Fruit fly (Drosophila melanogaster): ENCODE data around the gene rtet.

The rtet gene

dm6 chr3R:21073141-21073540 lies 35.1 kb upstream of the rtet start, which contains the start of gene r-l (continued):
- TF ChIP-seq YL-1 (GFP tag; optimal IDR thresholded peaks at IDR 0.05): peak; percentile 59
- TF ChIP-seq CG8944 (GFP tag; optimal IDR thresholded peaks at IDR 0.05): peak; percentile 8
- TF ChIP-seq Dll (GFP tag; IDR thresholded peaks at IDR 0.05; ENCODE audit: partially characterized antibody): 0 out of 4 replicates have a peak, but pooled peaks have one; percentile 12
- peak; percentile 98 for TF ChIP-seq gfzf (GFP tag; optimal IDR thresholded peaks at IDR 0.05)
- TF ChIP-seq dm (GFP tag; optimal IDR thresholded peaks at IDR 0.05): peak; percentile 92
- no peak for TF ChIP-seq ato (GFP tag; IDR thresholded peaks at IDR 0.05; ENCODE audit: partially characterized antibody)
- TF ChIP-seq CoRest (tag; optimal IDR thresholded peaks at IDR 0.05): peak; percentile 45
- TF ChIP-seq chinmo (GFP tag; IDR thresholded peaks at IDR 0.05; ENCODE audit: partially characterized antibody): 0 out of 4 replicates have a peak, but pooled peaks have one; percentile 65
- peak; percentile 54 for TF ChIP-seq stwl (tag; optimal IDR thresholded peaks at IDR 0.05)
- no peak for TF ChIP-seq CkIIα-i1 (GFP tag; IDR thresholded peaks at IDR 0.05)
- TF ChIP-seq CG15601 (tag; optimal IDR thresholded peaks at IDR 0.05): peak; percentile 27
- peak; percentile 98 for TF ChIP-seq Elba2 (GFP tag; optimal IDR thresholded peaks at IDR 0.05)
- TF ChIP-seq CG12391 (tag; optimal IDR thresholded peaks at IDR 0.05): peak; percentile 18
- peak; percentile 61 for TF ChIP-seq Sin3A (optimal IDR thresholded peaks at IDR 0.05)
- peak; percentile 100 for TF ChIP-seq Dp (GFP tag; optimal IDR thresholded peaks at IDR 0.05)
- TF ChIP-seq sd (tag; optimal IDR thresholded peaks at IDR 0.05): peak; percentile 20
- peak; percentile 72 for TF ChIP-seq HmgD (GFP tag; optimal IDR thresholded peaks at IDR 0.05)
- peak; percentile 31 for TF ChIP-seq nmo (GFP tag; optimal IDR thresholded peaks at IDR 0.05)
- TF ChIP-seq CG3847 (GFP tag; IDR thresholded peaks at IDR 0.05): peak; percentile 64
- peak; percentile 45; the same call in 1 of the 3 replicates for TF ChIP-seq knrl (GFP tag; IDR thresholded peaks at IDR 0.05; ENCODE audit: partially characterized antibody)
- peak; percentile 93 for TF ChIP-seq CG9797 (GFP tag; optimal IDR thresholded peaks at IDR 0.05)
- TF ChIP-seq zfh2 (GFP tag; optimal IDR thresholded peaks at IDR 0.05): peak; percentile 4
- TF ChIP-seq bigmax (GFP tag; optimal IDR thresholded peaks at IDR 0.05): no peak
- peak in 1 of 2 experiments; percentile 51 for TF ChIP-seq Pdp1 (GFP tag; optimal IDR thresholded peaks at IDR 0.05)
- TF ChIP-seq chn (GFP tag; optimal IDR thresholded peaks at IDR 0.05): peak; percentile 8
- peak; percentile 44 for TF ChIP-seq Vsx1 (GFP tag; optimal IDR thresholded peaks at IDR 0.05)
- TF ChIP-seq gro (GFP tag; optimal IDR thresholded peaks at IDR 0.05): peak; percentile 47
- TF ChIP-seq ftz-f1 (GFP tag; optimal IDR thresholded peaks at IDR 0.05): peak; percentile 80
- peak; percentile 25 for TF ChIP-seq CG2120 (GFP tag; optimal IDR thresholded peaks at IDR 0.05)
- TF ChIP-seq CG15514 (GFP tag; optimal IDR thresholded peaks at IDR 0.05): peak; percentile 89
- no peak for TF ChIP-seq peb (GFP tag; IDR thresholded peaks at IDR 0.05)
- 0 out of 2 replicates have a peak, but pooled peaks have one; percentile 19 for TF ChIP-seq sob (GFP tag; IDR thresholded peaks at IDR 0.05)
- TF ChIP-seq CG6272 (GFP tag; IDR thresholded peaks at IDR 0.05): no peak
- no peak for TF ChIP-seq sim (GFP tag; IDR thresholded peaks at IDR 0.05)
- TF ChIP-seq CG13624 (GFP tag; optimal IDR thresholded peaks at IDR 0.05): peak; percentile 69
- no peak for TF ChIP-seq hb (GFP tag; IDR thresholded peaks at IDR 0.05; ENCODE audit: partially characterized antibody)
- peak; percentile 81 for TF ChIP-seq exex (tag; optimal IDR thresholded peaks at IDR 0.05)
- TF ChIP-seq Lhr (GFP tag; optimal IDR thresholded peaks at IDR 0.05): peak; percentile 79
- TF ChIP-seq Bgb (GFP tag; IDR thresholded peaks at IDR 0.05; ENCODE audit: partially characterized antibody): peak; percentile 40; the same call in 1 of the 2 replicates
- TF ChIP-seq Max (GFP tag; optimal IDR thresholded peaks at IDR 0.05): peak; percentile 62
- TF ChIP-seq Ada2b (GFP tag; IDR thresholded peaks at IDR 0.05): no peak
- no peak for TF ChIP-seq unc-4 (GFP tag; IDR thresholded peaks at IDR 0.05; ENCODE audit: partially characterized antibody)
- peak; percentile 80 for TF ChIP-seq Nf-YC (tag; optimal IDR thresholded peaks at IDR 0.05)
- TF ChIP-seq CG42726 (GFP tag; IDR thresholded peaks at IDR 0.05; ENCODE audit: partially characterized antibody): peak; percentile 61
- no peak for TF ChIP-seq CG10654 (GFP tag; optimal IDR thresholded peaks at IDR 0.05)
- no peak for TF ChIP-seq CG12219 (GFP tag; optimal IDR thresholded peaks at IDR 0.05)
- TF ChIP-seq CG12769 (tag; optimal IDR thresholded peaks at IDR 0.05): peak; percentile 42
- peak; percentile 45 for TF ChIP-seq CG10267 (tag; optimal IDR thresholded peaks at IDR 0.05)
- peak; percentile 58 for TF ChIP-seq CTCF (GFP tag; optimal IDR thresholded peaks at IDR 0.05)
- peak; percentile 19; the same call in 1 of the 3 replicates for TF ChIP-seq HLH4C (GFP tag; IDR thresholded peaks at IDR 0.05; ENCODE audit: partially characterized antibody)
